Fruit fly (Drosophila melanogaster): Measurements from ENCODE around the gene CG31710.

- TF ChIP-seq pad (GFP tag; optimal IDR thresholded peaks at IDR 0.05) = no peak
- no peak for TF ChIP-seq CG12768 (GFP tag; optimal IDR thresholded peaks at IDR 0.05)
- TF ChIP-seq Hr96 (GFP tag; optimal IDR thresholded peaks at IDR 0.05) = no peak
- TF ChIP-seq CG33017 (tag; optimal IDR thresholded peaks at IDR 0.05) = no peak
- no peak for TF ChIP-seq Mnt (GFP tag; optimal IDR thresholded peaks at IDR 0.05)
- no peak for TF ChIP-seq CG1620 (GFP tag; optimal IDR thresholded peaks at IDR 0.05)
- TF ChIP-seq CG5204 (GFP tag; optimal IDR thresholded peaks at IDR 0.05) = no peak
- TF ChIP-seq kay (GFP tag; ENCODE audit: borderline replicate concordance) = no peak
Observed at dm6 chr2L:9657269-9658191, 48.2 kb downstream of the CG31710 start.

Measured in whole organism, adult.